Fruit fly (Drosophila melanogaster): ENCODE measurements around the gene CG42637.

The CG42637 gene

dm6 chr3L:19787632-19788031, 5.7 kb downstream of the CG42637 start (continued):
- TF ChIP-seq CG4730 (GFP tag; IDR thresholded peaks at IDR 0.05) (no peak), CG15479 (GFP tag; optimal IDR thresholded peaks at IDR 0.05) (peak; percentile 30), Hsf (GFP tag; optimal IDR thresholded peaks at IDR 0.05) (no peak), Nf-YA (GFP tag; IDR thresholded peaks at IDR 0.05) (no peak), CG34376 (GFP tag; optimal IDR thresholded peaks at IDR 0.05) (peak; percentile 21), CG1792 (GFP tag; optimal IDR thresholded peaks at IDR 0.05) (no peak), CG2678 (tag; optimal IDR thresholded peaks at IDR 0.05) (no peak)

DNA sequence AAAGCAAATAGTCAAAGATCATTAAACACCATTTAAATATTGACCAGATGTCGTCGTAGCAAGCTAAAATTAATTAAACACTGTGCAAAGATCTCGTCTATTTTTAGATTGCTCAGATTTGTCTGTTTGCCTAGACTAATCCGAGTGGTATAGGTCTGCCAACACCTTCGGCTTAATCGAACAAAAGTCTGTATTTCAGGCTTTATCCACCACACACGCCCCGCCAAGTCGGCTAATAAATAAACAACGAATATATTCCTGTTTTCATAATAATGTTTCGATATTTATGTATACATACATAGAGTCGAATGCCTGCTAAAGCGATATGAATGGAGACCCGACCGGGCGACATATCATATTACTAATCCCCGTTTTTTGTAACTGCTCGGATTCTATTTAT, 14.8 kb downstream of the CG42637 start:
- TF ChIP-seq CG17568 (GFP tag; optimal IDR thresholded peaks at IDR 0.05) (no peak), CG10543 (GFP tag; optimal IDR thresholded peaks at IDR 0.05) (peak; percentile 4), CG8290 (GFP tag; optimal IDR thresholded peaks at IDR 0.05) (no peak), CG8290 (tag; optimal IDR thresholded peaks at IDR 0.05) (peak in 1 of 2 experiments; percentile 24), lab (GFP tag; optimal IDR thresholded peaks at IDR 0.05) (peak; percentile 33), Hmr (GFP tag; optimal IDR thresholded peaks at IDR 0.05) (peak; percentile 41), CG3281 (GFP tag; optimal IDR thresholded peaks at IDR 0.05) (peak; percentile 10), PHDP (tag; optimal IDR thresholded peaks at IDR 0.05) (peak; percentile 18), br (optimal IDR thresholded peaks at IDR 0.05) (no peak), ken (GFP tag; IDR thresholded peaks at IDR 0.05) (no peak), CG12769 (tag; optimal IDR thresholded peaks at IDR 0.05) (peak; percentile 58), Med (GFP tag) (peak; percentile 76), CG13894 (tag; optimal IDR thresholded peaks at IDR 0.05) (peak; percentile 76)

DNA sequence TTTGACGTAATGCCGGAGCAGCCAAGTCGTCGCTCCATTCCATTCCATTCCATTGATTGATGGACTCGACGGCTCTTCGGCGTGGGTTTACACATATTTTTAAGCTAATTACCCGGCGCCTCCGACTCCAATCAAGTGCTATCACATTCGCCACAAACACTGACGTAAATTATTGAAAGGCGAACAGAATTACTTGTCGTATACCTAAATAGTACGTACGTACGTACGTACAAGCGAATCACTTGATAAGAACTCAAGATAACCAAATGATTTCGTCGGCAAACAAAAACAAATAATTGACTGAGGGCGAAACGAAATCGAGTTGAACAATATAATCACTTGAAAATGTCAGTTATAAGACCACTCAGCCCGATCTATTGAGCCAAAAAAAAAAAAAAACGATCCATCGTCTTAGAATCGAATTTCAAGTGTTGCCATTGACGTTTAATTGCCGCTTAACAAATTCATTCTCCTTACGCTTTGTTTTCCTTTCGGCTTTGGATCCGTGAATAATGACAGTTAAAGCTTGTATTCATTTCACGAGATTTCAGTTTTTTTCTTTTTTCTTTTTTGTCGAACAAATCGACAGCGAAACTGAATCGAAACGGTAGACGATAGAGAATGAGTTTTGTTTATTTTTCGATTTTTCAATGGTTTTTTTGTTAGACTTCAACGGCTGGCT, 15.9 kb downstream of the CG42637 start:
- peak; percentile 78 for TF ChIP-seq lab (GFP tag; optimal IDR thresholded peaks at IDR 0.05)
- no peak for TF ChIP-seq nmo (GFP tag; optimal IDR thresholded peaks at IDR 0.05)
- peak; percentile 34 for TF ChIP-seq CG34376 (GFP tag; optimal IDR thresholded peaks at IDR 0.05)
- TF ChIP-seq CG18599 (GFP tag; optimal IDR thresholded peaks at IDR 0.05): peak; percentile 37
- no peak for TF ChIP-seq Antp (GFP tag; optimal IDR thresholded peaks at IDR 0.05)
- TF ChIP-seq sug (tag; optimal IDR thresholded peaks at IDR 0.05): peak; percentile 79
- peak; percentile 93 for TF ChIP-seq exex (tag; optimal IDR thresholded peaks at IDR 0.05)
- peak; percentile 86 for TF ChIP-seq mirr (GFP tag; optimal IDR thresholded peaks at IDR 0.05)
- peak; percentile 54 for TF ChIP-seq sd (tag; optimal IDR thresholded peaks at IDR 0.05)
- TF ChIP-seq oc (tag; optimal IDR thresholded peaks at IDR 0.05): peak; percentile 52
- TF ChIP-seq grn (GFP tag; optimal IDR thresholded peaks at IDR 0.05): peak; percentile 33
- 0 out of 3 replicates have a peak, but pooled peaks have one; percentile 18 for TF ChIP-seq CG2199 (GFP tag; IDR thresholded peaks at IDR 0.05)
- TF ChIP-seq wor (GFP tag; IDR thresholded peaks at IDR 0.05): no peak
- peak; percentile 89 for TF ChIP-seq Vsx1 (GFP tag; optimal IDR thresholded peaks at IDR 0.05)
- TF ChIP-seq CG15514 (GFP tag; optimal IDR thresholded peaks at IDR 0.05): peak; percentile 2
- 0 out of 4 replicates have a peak, but pooled peaks have one; percentile 31 for TF ChIP-seq chinmo (GFP tag; IDR thresholded peaks at IDR 0.05; ENCODE audit: partially characterized antibody)
- peak; percentile 13 for TF ChIP-seq CG9437 (GFP tag; optimal IDR thresholded peaks at IDR 0.05)
- TF ChIP-seq pfk (GFP tag; optimal IDR thresholded peaks at IDR 0.05): peak; percentile 51
- no peak for TF ChIP-seq Kr (GFP tag; optimal IDR thresholded peaks at IDR 0.05)
- peak in 1 of 2 experiments; percentile 68 for TF ChIP-seq eve (GFP tag; optimal IDR thresholded peaks at IDR 0.05)
- TF ChIP-seq CG6813 (GFP tag; optimal IDR thresholded peaks at IDR 0.05): no peak
- no peak for TF ChIP-seq ewg (GFP tag; optimal IDR thresholded peaks at IDR 0.05)
- TF ChIP-seq sqz (GFP tag; optimal IDR thresholded peaks at IDR 0.05): peak; percentile 65
- peak; percentile 72 for TF ChIP-seq gro (GFP tag; optimal IDR thresholded peaks at IDR 0.05)
